Worm (Caenorhabditis elegans) whole organism, mixed stage, embryonic: ENCODE results near the gene F27C8.2.

Experiments used
- ceh-83 ChIP-seq: fragments of 200-800 bp; sonication (Bioruptor generic); optimal IDR thresholded peaks from 2 replicates; lab custom pipeline; 2018; ENCODE audit warnings: mild to moderate bottlenecking, missing genetic modification characterization, missing compliant biosample characterization
- ces-1 ChIP-seq: fragments of 150-350 bp; optimal IDR thresholded peaks from 2 replicates; lab custom pipeline; 2014; ENCODE audit warnings: missing biosample characterization, missing genetic modification reagents, missing genetic modification characterization
- nhr-237 ChIP-seq: fragments of 150-350 bp; optimal IDR thresholded peaks from 2 replicates; lab custom pipeline; 2014; ENCODE audit warnings: missing biosample characterization, missing genetic modification characterization
- pha-4 ChIP-seq: fragments of 150-350 bp; optimal IDR thresholded peaks from 2 replicates; lab custom pipeline; 2018; ENCODE audit warnings: missing biosample characterization, missing genetic modification reagents, missing genetic modification characterization
- snpc-4 ChIP-seq: fragments of 150-350 bp; optimal IDR thresholded peaks from 2 replicates; lab custom pipeline; 2014; ENCODE audit warnings: missing biosample characterization, missing genetic modification characterization
- unc-62 ChIP-seq: fragments of 150-350 bp; optimal IDR thresholded peaks from 2 replicates; lab custom pipeline; 2014; ENCODE audit warnings: missing biosample characterization, missing genetic modification reagents, missing genetic modification characterization

DNA sequence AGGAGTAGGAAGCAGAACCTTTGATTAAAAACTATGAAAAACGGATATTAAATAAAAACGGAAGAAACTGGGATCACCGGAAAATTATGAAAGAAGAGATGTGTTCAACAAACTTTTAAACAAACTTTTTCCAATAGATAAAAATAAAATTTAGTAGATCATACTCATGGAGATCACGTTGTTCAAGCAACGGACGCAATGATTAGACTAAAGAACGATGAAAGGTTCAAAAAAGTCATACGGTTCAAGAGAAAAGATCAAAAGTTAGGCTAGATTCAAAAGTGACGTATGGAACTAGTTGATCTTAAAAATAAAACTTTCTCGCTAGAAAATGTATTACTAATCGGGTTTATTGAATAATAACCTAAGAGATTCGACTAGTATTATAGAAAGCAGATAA is 35.9 kb downstream of the F27C8.2 start:
- TF ChIP-seq snpc-4 (no peak), unc-62 (GFP tag; lab: Kevin White, UChicago) (no peak), pha-4 (tag; lab: Kevin White, UChicago) (no peak), ceh-83 (GFP tag; lab: Kevin White, UChicago) (no peak), ces-1 (GFP tag; lab: Kevin White, UChicago) (no peak), nhr-237 (tag; lab: Kevin White, UChicago) (no peak)
